Worm (Caenorhabditis elegans): ENCODE measurements around the gene T27E7.9.

ce11 chrIV:14586759-14587158 lies 37.6 kb upstream of the T27E7.9 start:
- no peak for TF ChIP-seq dao-5 (tag; optimal IDR thresholded peaks at IDR 0.05)
- TF ChIP-seq him-1 (tag; optimal IDR thresholded peaks at IDR 0.05), result no peak
- TF ChIP-seq W03F9.2 (tag; optimal IDR thresholded peaks at IDR 0.05), result no peak
